Worm (Caenorhabditis elegans) whole organism, young adult: ENCODE measurements around the gene T15H9.4.

Source experiments
- F33H1.4 ChIP-seq: fragments of 200-800 bp; sonication (Bioruptor generic); IDR thresholded peaks from 2 replicates; pipeline ENCODE4 v1.3.6; 2022; ENCODE audit warnings: missing genetic modification reagents, missing genetic modification characterization, missing compliant biosample characterization
- F37B4.10 ChIP-seq: fragments of 200-800 bp; sonication (Bioruptor generic); IDR thresholded peaks from 2 replicates; pipeline ENCODE4 v1.3.6; 2022; ENCODE audit warnings: missing genetic modification characterization, missing compliant biosample characterization
- F39B2.1 ChIP-seq: fragments of 200-800 bp; sonication (Bioruptor generic); IDR thresholded peaks from 2 replicates; pipeline ENCODE4 v1.3.6; 2022; ENCODE audit warnings: missing genetic modification reagents, missing genetic modification characterization, missing compliant biosample characterization
- F52B5.7 ChIP-seq: sonication (generic microtip); optimal IDR thresholded peaks from 2 replicates; lab custom pipeline; 2016; ENCODE audit warnings: mild to moderate bottlenecking, missing genetic modification characterization, missing compliant biosample characterization
- F57C9.4 ChIP-seq: sonication (generic microtip); optimal IDR thresholded peaks from 2 replicates; lab custom pipeline; 2017; ENCODE audit warnings: mild to moderate bottlenecking, missing genetic modification characterization, missing compliant biosample characterization
- K12H6.12 ChIP-seq: fragments of 200-800 bp; sonication (Bioruptor generic); optimal IDR thresholded peaks from 2 replicates; lab custom pipeline; 2018; ENCODE audit warnings: mild to moderate bottlenecking, missing genetic modification characterization, missing compliant biosample characterization
- T07F8.4 ChIP-seq: sonication (generic microtip); optimal IDR thresholded peaks from 2 replicates; lab custom pipeline; 2016; ENCODE audit warnings: mild to moderate bottlenecking, missing genetic modification characterization, moderate library complexity, missing compliant biosample characterization
- Y53G8AR.9 ChIP-seq: fragments of 200-800 bp; sonication (Bioruptor generic); conservative IDR thresholded peaks from 2 replicates; pipeline ENCODE4 v1.3.6; 2022; ENCODE audit warnings: missing genetic modification reagents, missing genetic modification characterization, missing compliant biosample characterization
- Y67H2A.10 ChIP-seq: fragments of 200-800 bp; sonication (Bioruptor generic); conservative IDR thresholded peaks from 2 replicates; pipeline ENCODE4 v1.3.6; 2022; ENCODE audit warnings: missing genetic modification reagents, missing genetic modification characterization, missing compliant biosample characterization
- Y95B8A.8 ChIP-seq: fragments of 200-800 bp; sonication (Bioruptor generic); IDR thresholded peaks from 2 replicates; pipeline ENCODE4 v1.3.6; 2022; ENCODE audit warnings: missing genetic modification reagents, missing genetic modification characterization, missing compliant biosample characterization
- ZK185.1 ChIP-seq: sonication (generic microtip); optimal IDR thresholded peaks from 2 replicates; lab custom pipeline; 2016; ENCODE audit warnings: mild to moderate bottlenecking, missing genetic modification characterization, missing compliant biosample characterization; ENCODE audit not compliant: poor library complexity, severe bottlenecking
- ama-1 ChIP-seq, 3 experiments: fragments of 150-350 bp in 1 of 3; sonication (generic microtip) in 2 of 3; optimal IDR thresholded peaks; 2 replicates each; lab custom pipeline; 2014 to 2018; ENCODE audit warnings: missing biosample characterization in 2 of 3, missing genetic modification characterization in 2 of 3, missing genetic modification reagents in 2 of 3
- atf-7 ChIP-seq: sonication (generic microtip); optimal IDR thresholded peaks from 2 replicates; lab custom pipeline; 2017; ENCODE audit warnings: mild to moderate bottlenecking, missing genetic modification characterization, missing compliant biosample characterization
- bed-1 ChIP-seq: fragments of 200-800 bp; sonication (Bioruptor generic); IDR thresholded peaks from 2 replicates; pipeline ENCODE4 v1.3.6; 2022; ENCODE audit warnings: missing genetic modification reagents, missing genetic modification characterization, missing compliant biosample characterization
- cebp-1 ChIP-seq, 2 experiments: fragments of 200-800 bp in 1 of 2; sonication (Bioruptor generic) in 1 of 2; sonication (generic microtip) in 1 of 2; IDR thresholded peaks in 1 of 2; optimal IDR thresholded peaks in 1 of 2; 2 replicates each; pipeline versions ENCODE4 v1.3.6 to Lab custom; 2017 to 2022; ENCODE audit warnings: missing compliant biosample characterization in 2 of 2, missing genetic modification characterization in 2 of 2, mild to moderate bottlenecking in 1 of 2, missing genetic modification reagents in 1 of 2, moderate library complexity in 1 of 2
- ceh-91 ChIP-seq: fragments of 200-800 bp; sonication (Bioruptor generic); IDR thresholded peaks from 2 replicates; pipeline ENCODE4 v1.3.6; 2022; ENCODE audit warnings: missing genetic modification reagents, missing genetic modification characterization, missing compliant biosample characterization
- ets-4 ChIP-seq: fragments of 200-800 bp; sonication (Bioruptor generic); optimal IDR thresholded peaks from 2 replicates; lab custom pipeline; 2018; ENCODE audit warnings: mild to moderate bottlenecking, missing genetic modification characterization, missing compliant biosample characterization
- him-1 ChIP-seq: sonication (generic microtip); optimal IDR thresholded peaks from 2 replicates; lab custom pipeline; 2016; ENCODE audit warnings: missing genotype, missing genetic modification reagents, missing genetic modification characterization, missing compliant biosample characterization
- hlh-12 ChIP-seq: sonication (generic microtip); optimal IDR thresholded peaks from 2 replicates; lab custom pipeline; 2016; ENCODE audit warnings: missing genetic modification characterization, missing compliant biosample characterization
- hmg-1.2 ChIP-seq: fragments of 200-800 bp; sonication (Bioruptor generic); IDR thresholded peaks from 2 replicates; pipeline ENCODE4 v1.3.6; 2022; ENCODE audit warnings: missing genetic modification reagents, missing genetic modification characterization, missing compliant biosample characterization
- let-526 ChIP-seq: fragments of 200-800 bp; sonication (Bioruptor generic); IDR thresholded peaks from 2 replicates; pipeline ENCODE4 v1.3.6; 2022; ENCODE audit warnings: missing genetic modification reagents, missing genetic modification characterization, missing compliant biosample characterization
- let-607 ChIP-seq, 2 experiments: fragments of 200-800 bp in 1 of 2; sonication (Bioruptor generic) in 1 of 2; sonication (generic microtip) in 1 of 2; optimal IDR thresholded peaks; 2 replicates each; lab custom pipeline; 2016 to 2018; ENCODE audit warnings: mild to moderate bottlenecking in 2 of 2, missing compliant biosample characterization in 2 of 2, missing genetic modification characterization in 2 of 2, moderate library complexity in 2 of 2, missing genotype in 1 of 2
- lin-26 ChIP-seq: fragments of 200-800 bp; sonication (Bioruptor generic); IDR thresholded peaks from 2 replicates; pipeline ENCODE4 v1.3.6; 2022; ENCODE audit warnings: missing genetic modification reagents, missing genetic modification characterization, missing compliant biosample characterization
- lin-40 ChIP-seq: sonication (generic microtip); optimal IDR thresholded peaks from 2 replicates; lab custom pipeline; 2016; ENCODE audit warnings: missing genetic modification characterization, mild to moderate bottlenecking, missing compliant biosample characterization, missing genotype, missing genetic modification reagents
- lsl-1 ChIP-seq: fragments of 200-800 bp; sonication (Bioruptor generic); optimal IDR thresholded peaks from 2 replicates; lab custom pipeline; 2018; ENCODE audit warnings: mild to moderate bottlenecking, missing genetic modification characterization, moderate library complexity, missing compliant biosample characterization
- madf-10 ChIP-seq: sonication (generic microtip); optimal IDR thresholded peaks from 2 replicates; lab custom pipeline; 2016; ENCODE audit warnings: mild to moderate bottlenecking, missing genetic modification characterization, missing compliant biosample characterization
- madf-6 ChIP-seq: fragments of 200-800 bp; sonication (Bioruptor generic); IDR thresholded peaks from 2 replicates; pipeline ENCODE4 v1.3.6; 2022; ENCODE audit warnings: missing genetic modification reagents, missing genetic modification characterization, missing compliant biosample characterization
- madf-8 ChIP-seq: fragments of 200-800 bp; sonication (Bioruptor generic); conservative IDR thresholded peaks from 2 replicates; pipeline ENCODE4 v1.3.6; 2022; ENCODE audit warnings: missing genetic modification reagents, missing genetic modification characterization, missing compliant biosample characterization
- mel-28 ChIP-seq: sonication (generic microtip); optimal IDR thresholded peaks from 2 replicates; lab custom pipeline; 2016; ENCODE audit warnings: borderline replicate concordance, mild to moderate bottlenecking, missing genetic modification characterization, missing compliant biosample characterization
- mes-4 ChIP-seq: sonication (generic microtip); optimal IDR thresholded peaks from 2 replicates; lab custom pipeline; 2016; ENCODE audit warnings: missing genotype, missing genetic modification characterization, missing compliant biosample characterization
- nfya-1 ChIP-seq: sonication (generic microtip); optimal IDR thresholded peaks from 2 replicates; lab custom pipeline; 2017; ENCODE audit warnings: antibody characterized with exemption, missing compliant biosample characterization, missing genetic modification characterization, borderline replicate concordance; ENCODE audit not compliant: insufficient read depth
- nfya-2 ChIP-seq: fragments of 200-800 bp; sonication (Bioruptor generic); IDR thresholded peaks from 2 replicates; pipeline ENCODE4 v1.3.6; 2022; ENCODE audit warnings: missing genetic modification reagents, missing genetic modification characterization, missing compliant biosample characterization
- nhr-80 ChIP-seq: sonication (generic microtip); optimal IDR thresholded peaks from 2 replicates; lab custom pipeline; 2016; ENCODE audit warnings: missing genetic modification characterization, missing compliant biosample characterization
- nhr-90 ChIP-seq: sonication (generic microtip); optimal IDR thresholded peaks from 2 replicates; lab custom pipeline; 2016; ENCODE audit warnings: missing genotype, mild to moderate bottlenecking, missing genetic modification characterization, missing compliant biosample characterization
- pbrm-1 ChIP-seq: fragments of 200-800 bp; sonication (Bioruptor generic); IDR thresholded peaks from 2 replicates; pipeline ENCODE4 v1.3.6; 2022; ENCODE audit warnings: missing genetic modification reagents, missing genetic modification characterization, missing compliant biosample characterization
- rcor-1 ChIP-seq: fragments of 200-800 bp; sonication (Bioruptor generic); IDR thresholded peaks from 2 replicates; pipeline ENCODE4 v1.3.6; 2022; ENCODE audit warnings: missing genetic modification reagents, missing genetic modification characterization, missing compliant biosample characterization
- rec-8 ChIP-seq, 2 experiments: sonication (generic microtip); optimal IDR thresholded peaks; 2 replicates each; lab custom pipeline; 2016; ENCODE audit warnings: mild to moderate bottlenecking in 2 of 2, missing genetic modification characterization in 2 of 2, missing genetic modification reagents in 2 of 2, missing genotype in 2 of 2, missing biosample characterization in 1 of 2, missing compliant biosample characterization in 1 of 2, moderate library complexity in 1 of 2
- snpc-1.3 ChIP-seq: sonication (generic microtip); optimal IDR thresholded peaks from 2 replicates; lab custom pipeline; 2017; ENCODE audit warnings: missing genetic modification characterization, mild to moderate bottlenecking, missing compliant biosample characterization, antibody characterized with exemption, moderate library complexity, missing genotype, missing genetic modification reagents; ENCODE audit not compliant: insufficient read depth
- snpc-3.4 ChIP-seq: sonication (generic microtip); optimal IDR thresholded peaks from 2 replicates; lab custom pipeline; 2017; ENCODE audit warnings: missing genetic modification characterization, mild to moderate bottlenecking, missing compliant biosample characterization, antibody characterized with exemption, moderate library complexity, missing genotype, missing genetic modification reagents
- tlf-1 ChIP-seq: fragments of 200-800 bp; sonication (Bioruptor generic); optimal IDR thresholded peaks from 2 replicates; lab custom pipeline; 2018; ENCODE audit warnings: mild to moderate bottlenecking, missing genetic modification characterization, missing compliant biosample characterization
- ztf-22 ChIP-seq: fragments of 200-800 bp; sonication (Bioruptor generic); optimal IDR thresholded peaks from 2 replicates; lab custom pipeline; 2018; ENCODE audit warnings: mild to moderate bottlenecking, missing genetic modification characterization, moderate library complexity, missing compliant biosample characterization
- ztf-25 ChIP-seq: fragments of 200-800 bp; sonication (Bioruptor generic); IDR thresholded peaks from 2 replicates; pipeline ENCODE4 v1.3.6; 2022; ENCODE audit warnings: missing genetic modification reagents, missing genetic modification characterization, missing compliant biosample characterization
- ztf-3 ChIP-seq: fragments of 200-800 bp; sonication (Bioruptor generic); optimal IDR thresholded peaks from 2 replicates; lab custom pipeline; 2018; ENCODE audit warnings: mild to moderate bottlenecking, missing genetic modification characterization, missing compliant biosample characterization

Gene T15H9.4

ce11 chrII:9617039-9617901, 5.6 kb downstream of the T15H9.4 start, which contains the start of gene hal-3 (continued):
- TF ChIP-seq F33H1.4 (GFP tag; lab: Robert Waterston, UW), result no peak
- TF ChIP-seq rec-8 (tag; optimal IDR thresholded peaks at IDR 0.05; lab: Kevin White, UChicago), result no peak
- no peak for TF ChIP-seq cebp-1 (GFP tag; IDR thresholded peaks at IDR 0.05; lab: Robert Waterston, UW)
- peak; percentile 61 for TF ChIP-seq cebp-1 (tag; optimal IDR thresholded peaks at IDR 0.05; lab: Kevin White, UChicago)
- TF ChIP-seq hmg-1.2, result no peak
- peak; percentile 24 for TF ChIP-seq nhr-90
- TF ChIP-seq let-526 (GFP tag; lab: Robert Waterston, UW), result no peak
- peak; percentile 22 for TF ChIP-seq F52B5.7 (tag; lab: Kevin White, UChicago)
- TF ChIP-seq mes-4, result no peak
- no peak for TF ChIP-seq ceh-91 (GFP tag; lab: Robert Waterston, UW)
- TF ChIP-seq madf-8 (GFP tag; lab: Robert Waterston, UW), result no peak
- TF ChIP-seq mel-28 (tag; lab: Kevin White, UChicago), result no peak
- no peak for TF ChIP-seq bed-1
- TF ChIP-seq ztf-25 (GFP tag; lab: Robert Waterston, UW), result peak; percentile 52; the same call in 1 of the 2 replicates
- peak; percentile 48; the same call in 1 of the 2 replicates for TF ChIP-seq madf-6 (GFP tag; lab: Robert Waterston, UW)
- peak in 1 of 2 experiments; percentile 56 for TF ChIP-seq let-607 (tag; optimal IDR thresholded peaks at IDR 0.05; lab: Kevin White, UChicago)
- TF ChIP-seq atf-7, result no peak
- TF ChIP-seq tlf-1 (GFP tag; lab: Kevin White, UChicago), result peak; percentile 21
- TF ChIP-seq nfya-1 (tag; lab: Kevin White, UChicago), result no peak
- TF ChIP-seq snpc-3.4 (tag; lab: Kevin White, UChicago), result no peak
- TF ChIP-seq nfya-2 (GFP tag; lab: Robert Waterston, UW), result no peak
- TF ChIP-seq snpc-1.3 (tag; lab: Kevin White, UChicago), result no peak
- TF ChIP-seq ztf-3 (GFP tag; lab: Kevin White, UChicago), result no peak
- no peak for TF ChIP-seq F57C9.4 (tag; lab: Kevin White, UChicago)
- no peak for TF ChIP-seq Y67H2A.10 (GFP tag; lab: Robert Waterston, UW)
- no peak for TF ChIP-seq hlh-12
- no peak for TF ChIP-seq K12H6.12 (tag; lab: Kevin White, UChicago)
- peak; percentile 23 for TF ChIP-seq him-1 (tag; lab: Kevin White, UChicago)
- peak; percentile 73; the same call in 1 of the 2 replicates for TF ChIP-seq Y53G8AR.9 (GFP tag; lab: Robert Waterston, UW)
- TF ChIP-seq Y95B8A.8, result 0 out of 2 replicates have a peak, but pooled peaks have one; percentile 52
- no peak for TF ChIP-seq ets-4 (GFP tag; lab: Kevin White, UChicago)
- no peak for TF ChIP-seq ztf-22 (GFP tag; lab: Kevin White, UChicago)
- no peak for TF ChIP-seq T07F8.4

DNA sequence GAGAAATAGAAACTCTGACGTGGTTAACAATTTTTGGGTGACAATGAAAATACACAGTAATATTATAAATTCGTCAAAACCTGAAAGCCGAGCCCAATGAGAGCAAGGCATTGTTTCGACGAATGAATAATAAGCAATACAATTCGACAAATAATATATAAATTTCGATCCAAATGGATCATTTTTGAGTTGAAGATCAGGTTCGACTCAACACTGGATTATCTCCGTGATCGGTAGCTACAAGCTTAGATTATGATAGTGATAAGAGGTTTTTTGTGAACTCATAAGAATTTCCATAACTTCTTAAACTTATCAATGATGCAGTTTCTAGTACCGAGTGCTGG, 6.2 kb downstream of the T15H9.4 start:
- peak in 1 of 2 experiments; percentile 8 for TF ChIP-seq let-607 (tag; optimal IDR thresholded peaks at IDR 0.05; lab: Kevin White, UChicago)
- no peak for TF ChIP-seq lsl-1 (GFP tag; lab: Kevin White, UChicago)
- TF ChIP-seq pbrm-1, result peak; percentile 10; the same call in 1 of the 2 replicates
- no peak for TF ChIP-seq F39B2.1
- TF ChIP-seq lin-40 (tag; lab: Kevin White, UChicago), result no peak
- TF ChIP-seq ztf-25 (GFP tag; lab: Robert Waterston, UW), result no peak
- 0 out of 2 replicates have a peak, but pooled peaks have one; percentile 19 for TF ChIP-seq lin-26 (GFP tag; lab: Robert Waterston, UW)
- TF ChIP-seq Y53G8AR.9 (GFP tag; lab: Robert Waterston, UW), result 0 out of 2 replicates have a peak, but pooled peaks have one; percentile 5
- no peak for TF ChIP-seq ama-1 (optimal IDR thresholded peaks at IDR 0.05; lab: Kevin White, UChicago)
- peak in 1 of 2 experiments; percentile 17 for TF ChIP-seq ama-1 (GFP tag; optimal IDR thresholded peaks at IDR 0.05; lab: Kevin White, UChicago)
- TF ChIP-seq F37B4.10 (GFP tag; lab: Robert Waterston, UW), result 0 out of 2 replicates have a peak, but pooled peaks have one; percentile 40
- TF ChIP-seq snpc-3.4 (tag; lab: Kevin White, UChicago), result no peak
- peak; percentile 37 for TF ChIP-seq ZK185.1 (tag; lab: Kevin White, UChicago)
- peak; percentile 37; the same call in 1 of the 2 replicates for TF ChIP-seq rcor-1 (GFP tag; lab: Robert Waterston, UW)
- TF ChIP-seq nhr-80, result peak; percentile 15
- TF ChIP-seq madf-10 (tag; lab: Kevin White, UChicago), result peak; percentile 21
- 0 out of 2 replicates have a peak, but pooled peaks have one; percentile 21 for TF ChIP-seq cebp-1 (GFP tag; IDR thresholded peaks at IDR 0.05; lab: Robert Waterston, UW)
- no peak for TF ChIP-seq cebp-1 (tag; optimal IDR thresholded peaks at IDR 0.05; lab: Kevin White, UChicago)
